Worm (Caenorhabditis elegans): ENCODE measurements around the gene T05A1.5.

T05A1.5 gene

DNA sequence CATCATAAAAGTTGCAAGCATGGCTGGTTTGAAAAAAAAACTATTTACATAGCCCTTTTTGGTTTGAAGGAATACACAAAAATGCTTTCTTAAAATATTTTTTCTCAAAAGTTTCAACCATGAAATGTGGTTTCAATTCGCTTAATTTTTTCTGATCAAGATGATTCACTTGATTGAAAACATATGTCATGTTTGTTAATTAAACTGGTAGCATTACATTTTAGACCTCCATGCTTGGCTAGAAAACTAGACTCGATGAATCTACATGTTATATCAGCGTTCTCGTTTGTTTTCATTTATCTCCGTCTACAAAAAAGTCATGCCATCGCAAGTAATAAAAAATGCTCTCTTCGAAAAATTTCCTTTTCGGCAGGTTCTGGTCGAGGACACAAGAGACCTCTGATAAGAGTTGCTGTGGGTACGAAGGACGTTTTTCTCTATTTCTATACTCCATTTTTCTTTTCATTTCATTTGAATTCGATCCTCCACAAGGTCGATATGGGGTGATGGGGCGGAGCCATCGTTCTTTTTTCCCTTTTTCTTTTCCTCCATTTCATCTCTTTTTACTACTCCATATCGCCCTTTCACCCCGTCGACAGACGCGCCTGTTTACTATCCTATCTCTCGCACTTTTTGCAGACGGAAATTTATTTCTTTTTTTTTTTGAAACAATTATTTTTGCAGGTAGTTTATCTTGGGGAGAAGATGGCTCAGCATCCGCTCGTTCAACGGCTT lies 20.2 kb upstream of the T05A1.5 start, which contains the start of gene elo-1 (continued):
- no peak for TF ChIP-seq cebp-1 (GFP tag; IDR thresholded peaks at IDR 0.05)
- peak; percentile 41 for TF ChIP-seq cebp-1 (tag; optimal IDR thresholded peaks at IDR 0.05)
- peak; percentile 67 for TF ChIP-seq dox-1 (GFP tag; IDR thresholded peaks at IDR 0.05)
- TF ChIP-seq Y53G8AR.9 (GFP tag; conservative IDR thresholded peaks at IDR 0.05), result 0 out of 2 replicates have a peak, but pooled peaks have one; percentile 13
- TF ChIP-seq C06A6.2 (GFP tag; conservative IDR thresholded peaks at IDR 0.05), result 0 out of 2 replicates have a peak, but pooled peaks have one; percentile 52
- no peak for TF ChIP-seq repo-1 (tag; optimal IDR thresholded peaks at IDR 0.05)
- TF ChIP-seq ama-1 (optimal IDR thresholded peaks at IDR 0.05), result no peak
- TF ChIP-seq ama-1 (GFP tag; optimal IDR thresholded peaks at IDR 0.05), result no peak
- TF ChIP-seq atf-7 (tag; optimal IDR thresholded peaks at IDR 0.05), result peak; percentile 1
- peak in 1 of 2 experiments; percentile 8 for TF ChIP-seq let-607 (tag; optimal IDR thresholded peaks at IDR 0.05)
- TF ChIP-seq attf-5 (GFP tag; optimal IDR thresholded peaks at IDR 0.05), result peak; percentile 41
- TF ChIP-seq ztf-22 (GFP tag; optimal IDR thresholded peaks at IDR 0.05), result peak; percentile 15
- TF ChIP-seq nhr-90 (tag; optimal IDR thresholded peaks at IDR 0.05), result peak; percentile 5
- TF ChIP-seq snpc-1.1 (tag; optimal IDR thresholded peaks at IDR 0.05; ENCODE audit: insufficient read depth), result no peak

ce11 chrIV:9527002-9527401 lies 19.1 kb upstream of the T05A1.5 start:
- no peak for TF ChIP-seq snpc-1.3 (tag; optimal IDR thresholded peaks at IDR 0.05; ENCODE audit: insufficient read depth)
- no peak for TF ChIP-seq ama-1 (optimal IDR thresholded peaks at IDR 0.05)
- no peak for TF ChIP-seq ama-1 (GFP tag; optimal IDR thresholded peaks at IDR 0.05)
- no peak for TF ChIP-seq efl-1 (GFP tag; optimal IDR thresholded peaks at IDR 0.05)
- TF ChIP-seq ekl-4 (GFP tag; IDR thresholded peaks at IDR 0.05), result 0 out of 2 replicates have a peak, but pooled peaks have one; percentile 12
- peak; percentile 34 for TF ChIP-seq nhr-80 (tag; optimal IDR thresholded peaks at IDR 0.05)
- no peak for TF ChIP-seq F33H1.4 (GFP tag; IDR thresholded peaks at IDR 0.05)
- TF ChIP-seq ztf-22 (GFP tag; optimal IDR thresholded peaks at IDR 0.05), result no peak

DNA sequence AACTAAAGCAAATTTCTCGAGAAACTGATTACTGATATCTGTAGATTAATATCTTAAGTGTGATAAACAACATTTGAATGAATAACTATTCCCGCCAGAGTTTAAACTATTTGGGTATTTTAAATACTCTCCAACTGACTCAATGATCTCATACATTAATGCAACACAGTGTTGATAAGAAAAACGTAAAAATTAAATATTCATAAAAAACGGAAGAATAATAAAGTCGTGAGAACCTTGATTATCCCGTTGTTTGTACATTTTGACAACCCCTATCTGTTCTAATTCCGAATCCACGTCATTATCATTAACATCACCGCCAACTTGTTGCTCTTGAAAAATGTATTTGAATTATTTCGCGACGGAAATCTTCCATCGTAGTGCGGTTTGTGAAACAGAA lies 16.4 kb upstream of the T05A1.5 start, which contains the start of gene elo-7:
elo-7 (plus strand) TSS at position 301 of the 400 bp plus-strand sequence.
- TF ChIP-seq mes-4 (tag; optimal IDR thresholded peaks at IDR 0.05) (no peak), pbrm-1 (GFP tag; IDR thresholded peaks at IDR 0.05) (no peak), sptf-2 (GFP tag; optimal IDR thresholded peaks at IDR 0.05) (no peak), dpff-1 (tag; optimal IDR thresholded peaks at IDR 0.05) (no peak), rpc-1 (optimal IDR thresholded peaks at IDR 0.05) (no peak), rpc-1 (tag; optimal IDR thresholded peaks at IDR 0.05) (no peak), F39B2.1 (GFP tag; IDR thresholded peaks at IDR 0.05) (no peak), cebp-2 (GFP tag; IDR thresholded peaks at IDR 0.05) (no peak), zim-3 (tag; optimal IDR thresholded peaks at IDR 0.05) (no peak), madf-10 (tag; optimal IDR thresholded peaks at IDR 0.05) (no peak), unc-130 (GFP tag; optimal IDR thresholded peaks at IDR 0.05) (no peak), nhr-27 (tag; optimal IDR thresholded peaks at IDR 0.05) (no peak), tbp1 (GFP tag; optimal IDR thresholded peaks at IDR 0.05) (no peak), bed-2 (GFP tag; IDR thresholded peaks at IDR 0.05) (no peak), ccch-3 (GFP tag; optimal IDR thresholded peaks at IDR 0.05) (no peak), lsy-27 (tag; optimal IDR thresholded peaks at IDR 0.05; ENCODE audit: borderline replicate concordance, insufficient read depth) (no peak), egrh-3 (GFP tag; IDR thresholded peaks at IDR 0.05) (no peak), tlf-1 (GFP tag; optimal IDR thresholded peaks at IDR 0.05) (no peak), fkh-3 (tag; optimal IDR thresholded peaks at IDR 0.05) (no peak)
